Worm (Caenorhabditis elegans) whole organism, L1 larva: ENCODE data around the gene F46E10.2.
A peak's percentile ranks its signal among the peaks of the same experiment; 100 is the strongest.

Source experiments
- C16A3.4 ChIP-seq: fragments of 150-350 bp; optimal IDR thresholded peaks from 2 replicates; lab custom pipeline; 2014; ENCODE audit warnings: missing biosample characterization, missing genetic modification characterization
- F16B12.6 ChIP-seq: fragments of 150-350 bp; optimal IDR thresholded peaks from 2 replicates; lab custom pipeline; 2014; ENCODE audit warnings: missing biosample characterization, missing genetic modification characterization
- alr-1 ChIP-seq: fragments of 200-800 bp; sonication (Bioruptor generic); optimal IDR thresholded peaks from 2 replicates; lab custom pipeline; 2018; ENCODE audit warnings: borderline replicate concordance, mild to moderate bottlenecking, missing genetic modification characterization, missing compliant biosample characterization
- aly-2 ChIP-seq: fragments of 150-350 bp; optimal IDR thresholded peaks from 2 replicates; lab custom pipeline; 2014; ENCODE audit warnings: missing biosample characterization, missing genetic modification characterization
- blmp-1 ChIP-seq: fragments of 150-350 bp; optimal IDR thresholded peaks from 2 replicates; lab custom pipeline; 2014; ENCODE audit warnings: missing biosample characterization, missing genetic modification characterization
- ceh-63 ChIP-seq: fragments of 200-800 bp; sonication (Bioruptor generic); optimal IDR thresholded peaks from 2 replicates; lab custom pipeline; 2018; ENCODE audit warnings: mild to moderate bottlenecking, missing genetic modification characterization, missing compliant biosample characterization
- ceh-8 ChIP-seq: fragments of 200-800 bp; sonication (Bioruptor generic); optimal IDR thresholded peaks from 2 replicates; lab custom pipeline; 2018; ENCODE audit warnings: mild to moderate bottlenecking, missing genetic modification characterization, moderate library complexity, missing compliant biosample characterization
- ceh-82 ChIP-seq, 3 experiments: fragments of 150-350 bp in 1 of 3; sonication (generic microtip) in 2 of 3; optimal IDR thresholded peaks; 2 replicates each; lab custom pipeline; 2014 to 2017; ENCODE audit warnings: missing biosample characterization in 3 of 3, missing genetic modification characterization in 3 of 3
- dpl-1 ChIP-seq, 3 experiments: fragments of 150-350 bp in 2 of 3; sonication (generic microtip) in 1 of 3; optimal IDR thresholded peaks; 2 replicates each; lab custom pipeline; 2014 to 2017; ENCODE audit warnings: missing biosample characterization in 3 of 3, missing genetic modification characterization in 3 of 3, missing genetic modification reagents in 3 of 3
- dsc-1 ChIP-seq: sonication (generic microtip); optimal IDR thresholded peaks from 2 replicates; lab custom pipeline; 2016; ENCODE audit warnings: mild to moderate bottlenecking, missing genetic modification characterization, missing compliant biosample characterization
- efl-1 ChIP-seq, 4 experiments: fragments of 150-350 bp; optimal IDR thresholded peaks in 3 of 4; peaks in 1 of 4; 1 replicate in 1 of 4; 2 replicates in 3 of 4; lab custom pipeline; 2014; ENCODE audit warnings: missing biosample characterization in 2 of 4, missing genetic modification characterization in 2 of 4, missing genetic modification reagents in 2 of 4
- elt-3 ChIP-seq, 6 experiments: fragments of 150-350 bp in 1 of 6; sonication (generic microtip); optimal IDR thresholded peaks; 2 replicates each; lab custom pipeline; 2017 to 2018; ENCODE audit warnings: missing biosample characterization in 6 of 6, missing genetic modification characterization in 6 of 6, inconsistent platforms in 1 of 6
- fkh-8 ChIP-seq: sonication (generic microtip); optimal IDR thresholded peaks from 2 replicates; lab custom pipeline; 2016; ENCODE audit warnings: mild to moderate bottlenecking, missing genetic modification characterization, missing compliant biosample characterization
- irx-1 ChIP-seq: sonication (generic microtip); optimal IDR thresholded peaks from 2 replicates; lab custom pipeline; 2016; ENCODE audit warnings: missing genetic modification characterization, missing compliant biosample characterization
- isw-1 ChIP-seq: fragments of 200-800 bp; sonication (Bioruptor generic); IDR thresholded peaks from 2 replicates; pipeline ENCODE4 v1.3.6; 2022; ENCODE audit warnings: missing genetic modification characterization, missing compliant biosample characterization
- lin-35 ChIP-seq, 2 experiments: fragments of 150-350 bp; optimal IDR thresholded peaks; 2 replicates each; lab custom pipeline; 2014; ENCODE audit warnings: missing biosample characterization in 2 of 2, missing genetic modification characterization in 2 of 2, missing genetic modification reagents in 2 of 2
- lin-39 ChIP-seq: fragments of 150-350 bp; optimal IDR thresholded peaks from 2 replicates; lab custom pipeline; 2014; ENCODE audit warnings: missing biosample characterization, missing genetic modification reagents, missing genetic modification characterization
- lir-3 ChIP-seq: sonication (generic microtip); optimal IDR thresholded peaks from 2 replicates; lab custom pipeline; 2016; ENCODE audit warnings: mild to moderate bottlenecking, missing genetic modification characterization, moderate library complexity, missing compliant biosample characterization; ENCODE audit not compliant: poor library complexity
- lsy-2 ChIP-seq, 2 experiments: fragments of 150-350 bp; optimal IDR thresholded peaks; 2 replicates each; lab custom pipeline; 2014; ENCODE audit warnings: missing biosample characterization in 2 of 2, missing genetic modification characterization in 2 of 2
- mab-9 ChIP-seq: fragments of 200-800 bp; sonication (Bioruptor generic); IDR thresholded peaks from 2 replicates; pipeline ENCODE4 v1.3.6; 2022; ENCODE audit warnings: missing genetic modification reagents, missing genetic modification characterization, missing compliant biosample characterization
- mdl-1 ChIP-seq, 2 experiments: fragments of 150-350 bp; optimal IDR thresholded peaks; 2 replicates each; lab custom pipeline; 2014 to 2017; ENCODE audit warnings: missing biosample characterization in 2 of 2, missing genetic modification characterization in 2 of 2, inconsistent platforms in 1 of 2
- mep-1 ChIP-seq: fragments of 150-350 bp; optimal IDR thresholded peaks from 2 replicates; lab custom pipeline; 2014; ENCODE audit warnings: missing biosample characterization, missing genetic modification characterization
- nhr-19 ChIP-seq: fragments of 200-800 bp; sonication (Bioruptor generic); conservative IDR thresholded peaks from 2 replicates; pipeline ENCODE4 v1.3.6; 2022; ENCODE audit warnings: missing genetic modification characterization, missing compliant biosample characterization
- nhr-20 ChIP-seq: sonication (generic microtip); optimal IDR thresholded peaks from 2 replicates; lab custom pipeline; 2016; ENCODE audit warnings: mild to moderate bottlenecking, missing genetic modification characterization, missing compliant biosample characterization
- nhr-47 ChIP-seq: sonication (generic microtip); optimal IDR thresholded peaks from 2 replicates; lab custom pipeline; 2016; ENCODE audit warnings: mild to moderate bottlenecking, missing genetic modification characterization, moderate library complexity, missing compliant biosample characterization
- nhr-77 ChIP-seq: fragments of 150-350 bp; optimal IDR thresholded peaks from 2 replicates; lab custom pipeline; 2014; ENCODE audit warnings: missing biosample characterization, missing genetic modification characterization
- nhr-84 ChIP-seq: sonication (generic microtip); optimal IDR thresholded peaks from 2 replicates; lab custom pipeline; 2017; ENCODE audit warnings: missing biosample characterization, missing genetic modification characterization
- nhr-90 ChIP-seq: sonication (generic microtip); optimal IDR thresholded peaks from 2 replicates; lab custom pipeline; 2016; ENCODE audit warnings: mild to moderate bottlenecking, missing genetic modification characterization, missing compliant biosample characterization; ENCODE audit not compliant: poor library complexity
- skn-1 ChIP-seq: fragments of 150-350 bp; optimal IDR thresholded peaks from 2 replicates; lab custom pipeline; 2014; ENCODE audit warnings: missing biosample characterization, missing genetic modification characterization
- snpc-4 ChIP-seq: fragments of 150-350 bp; optimal IDR thresholded peaks from 2 replicates; lab custom pipeline; 2014; ENCODE audit warnings: missing biosample characterization, missing genetic modification characterization
- snu-23 ChIP-seq: sonication (generic microtip); optimal IDR thresholded peaks from 2 replicates; lab custom pipeline; 2016; ENCODE audit warnings: missing genetic modification characterization, missing compliant biosample characterization
- sptf-1 ChIP-seq: fragments of 150-350 bp; optimal IDR thresholded peaks from 2 replicates; lab custom pipeline; 2014; ENCODE audit warnings: missing biosample characterization, missing genetic modification characterization
- sup-37 ChIP-seq: fragments of 200-800 bp; sonication (Bioruptor generic); optimal IDR thresholded peaks from 2 replicates; lab custom pipeline; 2018; ENCODE audit warnings: mild to moderate bottlenecking, missing genetic modification characterization, missing compliant biosample characterization
- tbx-2 ChIP-seq: sonication (generic microtip); optimal IDR thresholded peaks from 2 replicates; lab custom pipeline; 2016; ENCODE audit warnings: missing genetic modification characterization, missing compliant biosample characterization
- tlp-1 ChIP-seq: fragments of 150-350 bp; optimal IDR thresholded peaks from 2 replicates; lab custom pipeline; 2014; ENCODE audit warnings: missing biosample characterization, missing genetic modification characterization
- unc-130 ChIP-seq: fragments of 150-350 bp; optimal IDR thresholded peaks from 2 replicates; lab custom pipeline; 2017; ENCODE audit warnings: missing biosample characterization, missing genetic modification characterization, inconsistent platforms
- unc-30 ChIP-seq: sonication (generic microtip); optimal IDR thresholded peaks from 2 replicates; lab custom pipeline; 2017; ENCODE audit warnings: missing biosample characterization, missing genetic modification characterization
- unc-98 ChIP-seq: fragments of 200-800 bp; sonication (Bioruptor generic); IDR thresholded peaks from 2 replicates; pipeline ENCODE4 v1.3.6; 2022; ENCODE audit warnings: missing genetic modification characterization, missing compliant biosample characterization
- vab-15 ChIP-seq: sonication (generic microtip); optimal IDR thresholded peaks from 2 replicates; lab custom pipeline; 2017; ENCODE audit warnings: missing genotype, mild to moderate bottlenecking, missing genetic modification characterization, missing compliant biosample characterization
- xbp-1 ChIP-seq: sonication (generic microtip); optimal IDR thresholded peaks from 2 replicates; lab custom pipeline; 2016; ENCODE audit warnings: missing genetic modification characterization, missing compliant biosample characterization
- zag-1 ChIP-seq: fragments of 150-350 bp; optimal IDR thresholded peaks from 2 replicates; lab custom pipeline; 2014; ENCODE audit warnings: missing biosample characterization, missing genetic modification characterization
- zip-4 ChIP-seq: fragments of 200-800 bp; sonication (Bioruptor generic); optimal IDR thresholded peaks from 2 replicates; lab custom pipeline; 2018; ENCODE audit warnings: mild to moderate bottlenecking, missing genetic modification characterization, moderate library complexity, missing compliant biosample characterization

F46E10.2 gene

DNA sequence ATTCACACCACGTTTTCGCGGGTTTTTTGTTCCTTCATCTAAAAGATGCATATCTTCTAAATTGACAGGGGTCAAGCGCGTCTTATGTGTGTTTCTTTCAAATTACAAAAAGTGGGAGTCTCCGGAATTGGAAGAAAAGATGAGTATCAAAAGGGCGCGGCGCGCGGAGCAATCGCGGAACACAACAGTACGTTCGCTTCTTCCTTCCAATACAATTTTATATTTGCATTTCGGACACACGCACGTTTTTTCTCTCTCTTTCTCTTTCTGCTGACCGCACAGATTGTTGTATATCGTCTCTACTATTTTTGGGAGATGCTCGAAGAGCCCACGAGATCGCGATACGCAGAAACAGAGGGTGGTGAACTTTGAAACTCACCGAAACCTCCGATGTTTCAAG lies 28.1 kb downstream of the F46E10.2 start:
- TF ChIP-seq efl-1 (optimal IDR thresholded peaks at IDR 0.05; lab: Kevin White, UChicago) = no peak
- TF ChIP-seq efl-1 (GFP tag; optimal IDR thresholded peaks at IDR 0.05 in 1 of 2; lab: Kevin White, UChicago) = peak in 1 of 2 experiments; percentile 21
- no peak for TF ChIP-seq ceh-8 (GFP tag; lab: Kevin White, UChicago)

DNA sequence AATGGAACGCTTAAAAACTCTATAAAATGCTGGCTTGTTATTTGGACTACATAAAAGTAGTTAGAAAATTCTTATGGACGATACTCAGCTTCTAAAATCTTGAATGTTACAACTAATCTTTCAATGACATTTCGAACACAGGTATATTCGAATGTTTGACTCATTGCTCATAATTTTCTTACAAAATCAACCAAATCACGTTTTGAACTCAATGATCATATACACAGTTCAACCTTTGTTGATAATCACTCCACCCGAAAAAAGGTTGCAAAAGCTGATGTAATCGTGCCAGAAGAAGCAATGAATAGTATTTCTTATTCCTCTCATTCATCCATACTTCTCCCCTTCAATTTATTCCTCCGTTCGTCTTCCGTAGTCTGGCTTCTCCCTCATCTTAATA lies 28.9 kb downstream of the F46E10.2 start, which contains the start of gene K04A8.20:
Gene K04A8.20, plus strand, starts transcription at position 301 of the 400 bp plus-strand sequence.
- TF ChIP-seq C16A3.4 (tag; lab: Kevin White, UChicago) = no peak
- no peak for TF ChIP-seq efl-1 (optimal IDR thresholded peaks at IDR 0.05; lab: Kevin White, UChicago)
- TF ChIP-seq efl-1 (GFP tag; optimal IDR thresholded peaks at IDR 0.05 in 1 of 2; lab: Kevin White, UChicago) = peak in 1 of 2 experiments; percentile 83

DNA sequence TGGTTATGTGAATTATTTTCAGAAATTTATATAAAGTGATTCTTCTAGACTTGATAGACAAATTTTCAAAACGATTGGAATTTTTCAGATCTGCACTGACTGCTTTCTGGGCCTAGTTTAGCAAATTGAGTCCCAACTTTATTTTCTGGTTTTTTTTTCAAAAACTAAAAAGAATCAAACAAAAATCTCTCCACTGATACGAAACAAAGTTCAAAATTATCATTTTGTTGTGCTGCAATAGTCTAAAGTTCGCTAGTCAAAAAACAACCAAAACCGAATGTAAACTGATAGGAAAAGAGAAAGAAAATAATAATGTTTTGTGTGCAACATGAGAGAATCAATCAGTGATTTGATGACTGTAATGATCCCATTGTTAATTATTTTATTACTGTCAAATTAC lies 29.6 kb downstream of the F46E10.2 start, which contains the start of gene lipl-4:
Gene lipl-4, plus strand, starts transcription at position 301 of the 400 bp plus-strand sequence.
- no peak for TF ChIP-seq unc-30 (tag; lab: Kevin White, UChicago)
- no peak for TF ChIP-seq isw-1 (GFP tag; lab: Robert Waterston, UW)
- TF ChIP-seq vab-15 = no peak
- no peak for TF ChIP-seq nhr-47
- no peak for TF ChIP-seq alr-1 (tag; lab: Kevin White, UChicago)
- TF ChIP-seq sptf-1 (tag; lab: Kevin White, UChicago) = no peak
- TF ChIP-seq mab-9 (GFP tag; lab: Robert Waterston, UW) = no peak
- TF ChIP-seq nhr-84 (tag; lab: Kevin White, UChicago) = no peak
- TF ChIP-seq, all 84 proteins: peak for 0

DNA sequence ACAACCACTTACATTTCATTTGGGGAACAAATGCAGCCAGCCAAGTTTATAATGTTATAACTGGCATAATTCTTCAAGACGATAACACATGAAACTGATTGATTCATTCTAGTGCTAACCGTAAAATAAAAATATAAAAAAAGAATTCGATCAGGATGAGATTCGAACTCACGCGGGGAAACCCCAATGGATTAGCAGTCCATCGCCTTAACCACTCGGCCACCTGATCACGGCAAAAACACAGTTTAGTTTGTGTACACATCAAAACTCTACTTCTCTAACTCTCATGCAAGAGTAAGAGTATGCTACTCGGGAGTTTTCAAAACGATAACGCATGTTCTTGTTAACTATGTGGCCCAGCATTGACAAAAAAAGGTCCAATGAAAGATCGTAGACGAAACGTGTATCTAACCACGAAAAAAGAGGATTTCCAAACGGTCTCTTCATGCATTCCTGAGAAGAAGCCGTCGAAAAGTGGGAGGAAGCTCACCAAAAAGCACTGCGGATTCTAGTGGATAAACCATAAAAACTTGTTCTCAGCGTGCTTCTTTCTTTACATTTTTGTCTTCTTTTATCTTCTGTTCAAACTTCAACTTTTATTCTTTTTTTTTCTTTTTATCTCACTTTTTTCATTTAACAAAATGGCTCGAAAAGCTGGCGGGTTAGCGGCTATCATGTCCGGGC lies 31.6 kb downstream of the F46E10.2 start, which contains the start of gene twk-10:
Gene twk-10, plus strand, starts transcription at position 634 of the 684 bp plus-strand sequence.
- TF ChIP-seq C16A3.4 (tag; lab: Kevin White, UChicago) (peak; percentile 28), lir-3 (tag; lab: Kevin White, UChicago) (no peak), nhr-77 (tag; lab: Kevin White, UChicago) (peak; percentile 28), lin-35 (GFP tag; optimal IDR thresholded peaks at IDR 0.05; lab: Kevin White, UChicago) (peak; percentile 21 to 48), unc-30 (tag; lab: Kevin White, UChicago) (no peak), ceh-63 (GFP tag; lab: Kevin White, UChicago) (no peak), zip-4 (GFP tag; lab: Kevin White, UChicago) (no peak), tlp-1 (no peak), irx-1 (tag; lab: Kevin White, UChicago) (peak; percentile 27), skn-1 (tag; lab: Kevin White, UChicago) (no peak), snpc-4 (tag; lab: Kevin White, UChicago) (no peak), isw-1 (GFP tag; lab: Robert Waterston, UW) (no peak), aly-2 (tag; lab: Kevin White, UChicago) (no peak), dsc-1 (peak; percentile 3), fkh-8 (tag; lab: Kevin White, UChicago) (no peak), unc-130 (tag; lab: Kevin White, UChicago) (no peak), elt-3 (tag; optimal IDR thresholded peaks at IDR 0.05; lab: Kevin White, UChicago) (peak in 1 of 6 experiments; percentile 10), nhr-19 (GFP tag; lab: Robert Waterston, UW) (peak; percentile 44), ceh-82 (tag; optimal IDR thresholded peaks at IDR 0.05; lab: Kevin White, UChicago) (no peak), nhr-90 (tag; lab: Kevin White, UChicago) (peak; percentile 42), snu-23 (GFP tag; lab: Kevin White, UChicago) (peak; percentile 42), tbx-2 (no peak), zag-1 (tag; lab: Kevin White, UChicago) (no peak), xbp-1 (tag; lab: Kevin White, UChicago) (peak; percentile 15), dpl-1 (GFP tag; optimal IDR thresholded peaks at IDR 0.05; lab: Kevin White, UChicago) (peak in 1 of 3 experiments; percentile 35), sptf-1 (tag; lab: Kevin White, UChicago) (no peak), vab-15 (no peak), sup-37 (GFP tag; lab: Kevin White, UChicago) (no peak), F16B12.6 (tag; lab: Kevin White, UChicago) (no peak), lin-39 (tag; lab: Kevin White, UChicago) (no peak), unc-98 (GFP tag; lab: Robert Waterston, UW) (no peak), blmp-1 (no peak), mdl-1 (tag; optimal IDR thresholded peaks at IDR 0.05; lab: Kevin White, UChicago) (peak in 1 of 2 experiments; percentile 42), nhr-47 (no peak), lsy-2 (tag; optimal IDR thresholded peaks at IDR 0.05; lab: Kevin White, UChicago) (no peak), nhr-20 (tag; lab: Kevin White, UChicago) (peak; percentile 47), efl-1 (optimal IDR thresholded peaks at IDR 0.05; lab: Kevin White, UChicago) (peak; percentile 18 to 36), efl-1 (GFP tag; optimal IDR thresholded peaks at IDR 0.05 in 1 of 2; lab: Kevin White, UChicago) (peak in 1 of 2 experiments; percentile 94), mep-1 (tag; lab: Kevin White, UChicago) (peak; percentile 52), nhr-84 (tag; lab: Kevin White, UChicago) (no peak)
